Fruit fly (Drosophila melanogaster): ENCODE data around the gene CG44838.

DNA sequence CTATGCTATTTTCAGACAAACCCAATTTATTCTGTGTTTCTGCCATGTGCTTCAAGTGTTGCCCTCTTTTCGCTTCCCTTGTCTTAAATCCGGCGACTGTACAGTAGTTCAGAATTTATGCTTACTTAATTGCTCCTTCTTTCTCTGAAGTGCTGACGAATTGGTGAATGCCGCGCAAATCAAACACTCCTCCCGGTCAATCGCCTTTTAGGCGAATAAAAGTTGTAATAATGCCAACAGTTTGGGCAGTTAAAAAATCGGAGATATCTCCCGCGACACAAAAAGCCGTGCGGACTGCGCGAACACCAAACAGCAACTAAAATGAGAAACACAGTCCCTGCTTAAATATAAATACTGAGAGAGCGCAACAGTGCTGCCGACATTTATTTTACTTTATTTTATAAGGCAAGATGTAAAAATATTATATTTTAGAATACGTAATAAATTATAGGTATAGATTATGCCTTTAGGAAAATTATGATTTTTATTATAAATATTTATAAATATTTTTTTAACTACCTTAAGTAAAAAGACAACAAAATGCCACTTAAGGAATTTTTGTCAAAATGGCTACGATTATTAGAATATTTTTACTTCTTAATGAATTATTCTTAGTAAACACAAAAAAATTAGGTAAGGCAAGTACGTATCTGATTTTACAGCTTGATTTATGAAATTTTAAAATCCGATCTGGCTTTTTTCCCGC is 44.3 kb downstream of the CG44838 start, which contains the start of gene path:
- TF ChIP-seq CG8478 (optimal IDR thresholded peaks at IDR 0.05) (no peak), CTCF (optimal IDR thresholded peaks at IDR 0.05) (no peak)

Measured in S2 (cell line).